Worm (Caenorhabditis elegans): ENCODE measurements around the gene ptr-19.

ptr-19 gene

DNA sequence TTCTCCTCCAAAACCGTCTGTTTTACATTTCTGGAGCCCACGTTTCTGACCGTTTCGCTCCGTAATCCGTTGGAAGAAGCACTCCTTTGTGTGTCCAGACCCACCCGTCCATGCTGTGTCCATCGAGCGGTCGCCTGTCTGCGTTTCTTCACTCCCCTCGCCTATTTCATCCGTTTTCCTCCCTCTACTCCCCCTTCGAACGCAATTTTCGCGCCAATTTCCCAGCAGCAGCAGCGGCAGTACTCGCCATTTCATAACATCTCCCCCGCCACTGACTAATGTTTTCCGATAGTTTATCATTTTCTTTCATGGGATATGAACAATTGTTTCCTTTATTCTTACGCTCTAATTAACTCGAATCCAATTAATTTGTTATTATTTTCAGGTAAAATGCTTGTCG lies 26.3 kb downstream of the ptr-19 start (continued):
- TF ChIP-seq pag-3 (tag; optimal IDR thresholded peaks at IDR 0.05; ENCODE audit: borderline replicate concordance, insufficient read depth): no peak
- no peak for TF ChIP-seq ztf-11 (tag; optimal IDR thresholded peaks at IDR 0.05)
- peak; percentile 50 for TF ChIP-seq skn-1 (tag; optimal IDR thresholded peaks at IDR 0.05)
- TF ChIP-seq rnt-1 (tag; optimal IDR thresholded peaks at IDR 0.05): peak; percentile 43
- TF ChIP-seq ceh-88 (GFP tag; IDR thresholded peaks at IDR 0.05): no peak
- peak; percentile 77 for TF ChIP-seq lin-14 (GFP tag; optimal IDR thresholded peaks at IDR 0.05)
- peak; percentile 3 to 61 (median 43) for TF ChIP-seq dpl-1 (GFP tag; optimal IDR thresholded peaks at IDR 0.05)
- TF ChIP-seq lin-35 (GFP tag; optimal IDR thresholded peaks at IDR 0.05): peak; percentile 45 to 55
- TF ChIP-seq sup-37 (GFP tag; optimal IDR thresholded peaks at IDR 0.05): no peak
- no peak for TF ChIP-seq efl-3 (GFP tag; optimal IDR thresholded peaks at IDR 0.05)
- no peak for TF ChIP-seq unc-30 (tag; optimal IDR thresholded peaks at IDR 0.05)
- no peak for TF ChIP-seq lir-3 (tag; optimal IDR thresholded peaks at IDR 0.05; ENCODE audit: poor library complexity)
- no peak for TF ChIP-seq Y116A8C.19 (tag; optimal IDR thresholded peaks at IDR 0.05; ENCODE audit: borderline replicate concordance)
- TF ChIP-seq tbx-2 (tag; optimal IDR thresholded peaks at IDR 0.05): peak; percentile 11
- no peak for TF ChIP-seq egl-27 (tag; optimal IDR thresholded peaks at IDR 0.05)
- no peak for TF ChIP-seq grh-1 (GFP tag; IDR thresholded peaks at IDR 0.05)

DNA sequence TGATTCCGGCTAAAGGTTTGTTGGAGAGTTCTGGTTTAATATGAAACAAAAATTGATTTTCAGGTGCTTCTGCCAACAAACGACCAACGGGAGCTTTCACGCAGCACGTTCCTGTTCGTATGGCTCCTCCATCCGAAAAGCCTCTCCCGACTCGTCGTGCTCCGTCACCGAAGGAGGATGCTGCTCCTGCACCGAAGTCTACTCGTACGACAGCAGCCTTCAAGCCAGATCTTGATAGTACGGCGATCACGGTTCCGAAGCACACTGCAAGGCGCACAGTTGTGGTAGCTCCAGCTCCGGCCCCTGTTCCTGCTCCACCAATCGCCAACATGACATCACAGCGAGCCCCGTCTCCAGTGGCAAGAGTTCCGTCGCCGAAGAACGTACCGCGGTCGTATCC lies 27.1 kb downstream of the ptr-19 start:
- no peak for TF ChIP-seq snpc-4 (tag; optimal IDR thresholded peaks at IDR 0.05)
- no peak for TF ChIP-seq hlh-4 (tag; optimal IDR thresholded peaks at IDR 0.05)

DNA sequence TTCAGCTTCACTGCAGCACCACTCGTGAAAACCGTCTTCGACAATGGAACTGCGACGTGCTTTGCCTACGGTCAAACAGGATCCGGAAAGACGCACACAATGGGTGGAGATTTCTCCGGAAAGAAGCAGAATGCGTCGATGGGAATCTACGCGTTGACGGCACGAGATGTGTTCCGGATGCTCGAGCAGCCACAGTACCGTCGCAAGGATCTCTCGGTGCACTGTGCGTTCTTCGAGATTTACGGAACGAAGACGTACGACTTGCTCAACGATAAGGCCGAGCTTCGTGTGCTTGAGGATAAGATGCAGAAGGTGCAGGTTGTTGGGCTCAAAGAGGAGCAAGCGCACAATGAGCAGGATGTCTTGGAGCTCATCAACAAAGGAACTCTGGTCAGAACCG lies 27.9 kb downstream of the ptr-19 start:
- TF ChIP-seq F16B12.6 (tag; optimal IDR thresholded peaks at IDR 0.05) (no peak), nhr-12 (tag; optimal IDR thresholded peaks at IDR 0.05) (no peak), efl-1 (optimal IDR thresholded peaks at IDR 0.05) (no peak), efl-1 (GFP tag; optimal IDR thresholded peaks at IDR 0.05 in 1 of 2) (peak in 1 of 2 experiments; percentile 86), ceh-88 (GFP tag; IDR thresholded peaks at IDR 0.05) (no peak)

DNA sequence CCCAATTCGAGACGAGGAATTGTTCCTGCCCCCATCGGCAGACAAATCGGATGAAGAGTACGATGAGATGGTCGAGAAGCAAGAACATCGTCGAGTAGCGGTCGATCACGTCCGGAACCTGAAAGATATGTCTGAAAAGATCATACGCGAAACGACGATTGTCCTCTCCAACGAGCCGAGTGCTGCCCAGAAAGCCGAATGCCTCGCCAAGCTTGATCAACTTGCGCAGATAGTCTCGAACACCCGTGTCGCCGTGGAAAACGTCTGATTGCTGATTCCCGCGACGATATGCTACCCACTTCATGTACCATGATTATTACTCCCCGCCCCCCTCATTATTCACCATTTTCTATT lies 28.8 kb downstream of the ptr-19 start:
- TF ChIP-seq ceh-88 (GFP tag; IDR thresholded peaks at IDR 0.05) (no peak), unc-86 (tag; optimal IDR thresholded peaks at IDR 0.05) (no peak), unc-62 (GFP tag; optimal IDR thresholded peaks at IDR 0.05) (no peak), nhr-85 (tag) (no peak)

DNA sequence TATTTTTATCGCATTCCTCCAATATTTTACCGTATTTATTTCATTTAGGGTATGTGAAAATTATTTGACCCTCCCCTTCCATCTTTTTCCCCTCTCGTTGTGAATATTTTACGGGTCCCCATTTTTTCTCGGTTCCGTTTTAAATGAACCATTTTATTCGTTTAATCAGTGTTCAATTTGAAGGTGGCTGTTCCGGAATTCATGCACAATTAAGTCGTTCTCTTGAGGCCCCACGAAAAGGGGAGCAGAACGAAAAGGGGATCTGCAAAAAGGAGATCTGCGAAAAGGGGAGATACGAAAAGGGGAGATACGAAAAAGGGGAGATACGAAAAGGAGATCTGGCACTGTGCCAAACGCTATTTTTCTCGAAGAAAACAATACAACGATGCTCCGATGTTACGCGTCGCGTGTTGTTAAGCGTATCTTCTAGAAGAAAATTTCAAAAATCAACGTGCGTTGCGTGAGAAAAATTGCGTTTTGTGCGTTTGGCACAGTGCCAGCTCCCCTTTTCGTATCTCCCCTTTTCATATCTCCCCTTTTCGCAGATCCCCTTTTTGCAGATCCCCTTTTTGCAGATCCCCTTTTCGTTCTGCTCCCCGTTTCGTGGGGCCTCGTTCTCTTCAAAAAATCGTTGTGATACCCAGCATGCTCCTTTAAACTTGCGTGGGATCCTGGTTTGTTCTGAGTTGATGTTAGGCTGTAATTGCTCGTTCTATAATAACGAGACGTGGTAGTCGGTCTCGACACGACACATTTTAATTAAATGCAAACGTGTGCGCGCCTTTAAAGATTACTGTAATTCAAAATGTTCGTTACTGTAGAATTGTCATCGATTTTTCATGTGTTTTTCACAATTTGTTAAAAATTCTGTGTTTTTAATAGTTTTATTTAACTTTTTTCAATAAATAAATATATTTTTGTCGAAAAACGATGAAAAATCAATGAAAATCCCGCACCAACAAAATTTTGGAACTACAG lies 29.5 kb downstream of the ptr-19 start:
- no peak for TF ChIP-seq fos-1 (tag; optimal IDR thresholded peaks at IDR 0.05)
- peak in 1 of 2 experiments; percentile 56 for TF ChIP-seq ztf-11 (tag; optimal IDR thresholded peaks at IDR 0.05)
- TF ChIP-seq xbp-1 (tag; optimal IDR thresholded peaks at IDR 0.05): peak; percentile 28
- TF ChIP-seq efl-3 (GFP tag; optimal IDR thresholded peaks at IDR 0.05): no peak
- peak; percentile 20 for TF ChIP-seq nhr-85 (tag)
- TF ChIP-seq snu-23 (GFP tag; optimal IDR thresholded peaks at IDR 0.05): peak; percentile 3
- TF ChIP-seq unc-30 (tag; optimal IDR thresholded peaks at IDR 0.05): no peak
- TF ChIP-seq nhr-77 (tag; optimal IDR thresholded peaks at IDR 0.05): no peak
- TF ChIP-seq C04F5.9 (tag; optimal IDR thresholded peaks at IDR 0.05): no peak
- peak; percentile 32 for TF ChIP-seq unc-86 (tag; optimal IDR thresholded peaks at IDR 0.05)
- TF ChIP-seq unc-98 (GFP tag; IDR thresholded peaks at IDR 0.05): 0 out of 2 replicates have a peak, but pooled peaks have one; percentile 52
- TF ChIP-seq elt-3 (tag; optimal IDR thresholded peaks at IDR 0.05): no peak
- peak; percentile 12 for TF ChIP-seq pax-3 (tag; optimal IDR thresholded peaks at IDR 0.05)
- peak; percentile 47 for TF ChIP-seq nhr-19 (GFP tag; conservative IDR thresholded peaks at IDR 0.05)
- TF ChIP-seq ceh-82 (tag; optimal IDR thresholded peaks at IDR 0.05): no peak
- no peak for TF ChIP-seq mep-1 (tag; optimal IDR thresholded peaks at IDR 0.05)
- peak; percentile 22 for TF ChIP-seq nhr-90 (tag; optimal IDR thresholded peaks at IDR 0.05; ENCODE audit: poor library complexity)
- peak; percentile 33 for TF ChIP-seq rnt-1 (tag; optimal IDR thresholded peaks at IDR 0.05)
- no peak for TF ChIP-seq mef-2 (tag; optimal IDR thresholded peaks at IDR 0.05)
- no peak for TF ChIP-seq ama-1 (optimal IDR thresholded peaks at IDR 0.05)
- peak; percentile 36 for TF ChIP-seq tbx-2 (tag; optimal IDR thresholded peaks at IDR 0.05)
- peak; percentile 43 for TF ChIP-seq nhr-47 (tag; optimal IDR thresholded peaks at IDR 0.05)
- TF ChIP-seq hlh-17 (GFP tag; optimal IDR thresholded peaks at IDR 0.05; ENCODE audit: borderline replicate concordance): no peak
- no peak for TF ChIP-seq egl-13 (tag; optimal IDR thresholded peaks at IDR 0.05)
- peak; percentile 29 for TF ChIP-seq swsn-7 (tag; optimal IDR thresholded peaks at IDR 0.05)
